Fruit fly (Drosophila melanogaster): ENCODE measurements around the gene trh.

Gene trh

DNA sequence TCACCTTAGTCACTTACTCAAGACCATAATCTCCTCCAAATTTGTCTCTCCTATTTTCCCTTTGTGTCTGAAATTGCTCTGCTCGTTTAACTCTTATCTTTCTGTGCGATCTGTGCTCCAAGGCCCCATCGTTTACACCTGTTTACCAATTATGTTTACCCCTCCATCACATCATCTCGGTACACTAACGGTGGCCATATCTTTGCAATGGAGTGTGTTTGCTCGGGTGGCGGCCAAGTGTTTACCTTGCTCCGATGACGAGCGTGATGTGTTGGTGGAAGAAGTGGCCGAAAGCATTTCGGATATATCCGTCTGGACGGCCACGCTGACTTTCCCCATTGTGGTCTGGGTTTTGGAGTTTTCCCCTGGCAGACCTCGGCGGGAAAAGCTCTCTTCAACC lies 47.8 kb upstream of the trh start (continued):
- TF ChIP-seq CG9876 (GFP tag; optimal IDR thresholded peaks at IDR 0.05) (peak; percentile 23), CoRest (tag; optimal IDR thresholded peaks at IDR 0.05) (peak; percentile 10)

dm6 chr3L:439538-439937 lies 47.1 kb upstream of the trh start:
- peak; percentile 15 for TF ChIP-seq CG12769 (tag; optimal IDR thresholded peaks at IDR 0.05)
- peak; percentile 65 for TF ChIP-seq grau (tag; optimal IDR thresholded peaks at IDR 0.05)
- TF ChIP-seq twi (tag; optimal IDR thresholded peaks at IDR 0.05) = no peak
- TF ChIP-seq CG13624 (GFP tag; optimal IDR thresholded peaks at IDR 0.05) = no peak
- TF ChIP-seq chinmo (GFP tag; IDR thresholded peaks at IDR 0.05; ENCODE audit: partially characterized antibody) = peak; percentile 73; the same call in 1 of the 4 replicates
- TF ChIP-seq CG16813 (GFP tag; IDR thresholded peaks at IDR 0.05; ENCODE audit: partially characterized antibody) = 0 out of 3 replicates have a peak, but pooled peaks have one; percentile 23
- peak; percentile 30 for TF ChIP-seq abd-A (tag; optimal IDR thresholded peaks at IDR 0.05)
- peak in 1 of 2 experiments; percentile 5 for TF ChIP-seq Pdp1 (GFP tag; optimal IDR thresholded peaks at IDR 0.05)
- TF ChIP-seq CG13894 (tag; optimal IDR thresholded peaks at IDR 0.05) = peak; percentile 22
- peak in 1 of 2 experiments; percentile 46 for TF ChIP-seq Eip74EF (GFP tag; optimal IDR thresholded peaks at IDR 0.05)
- TF ChIP-seq Vsx1 (GFP tag; optimal IDR thresholded peaks at IDR 0.05) = peak; percentile 34
- TF ChIP-seq CG32532 (GFP tag; IDR thresholded peaks at IDR 0.05) = peak; percentile 10; the same call in 1 of the 2 replicates
- TF ChIP-seq D19A (tag; optimal IDR thresholded peaks at IDR 0.05) = no peak
- no peak for TF ChIP-seq mirr (GFP tag; optimal IDR thresholded peaks at IDR 0.05)
- TF ChIP-seq trem (tag; optimal IDR thresholded peaks at IDR 0.05) = no peak

DNA sequence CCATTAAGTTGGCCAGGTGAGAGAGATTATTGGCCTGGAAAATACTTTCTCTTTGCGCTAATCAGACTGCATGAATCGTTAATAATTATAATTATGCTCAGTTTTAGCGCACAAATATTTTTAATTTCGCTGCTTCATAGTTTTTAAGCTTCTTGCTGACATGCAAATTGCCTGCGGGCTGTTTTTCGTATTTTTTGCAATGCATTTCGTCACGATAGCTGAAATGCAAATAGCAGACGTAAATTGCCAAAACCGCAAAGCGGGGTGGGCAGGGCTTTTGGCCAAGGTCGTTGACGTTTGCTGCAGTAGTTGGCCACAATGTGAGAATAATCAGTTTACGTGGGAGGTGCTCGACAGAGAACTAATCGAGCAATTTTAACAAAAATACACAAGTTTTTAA lies 45.9 kb upstream of the trh start:
- TF ChIP-seq CG1647 (GFP tag; optimal IDR thresholded peaks at IDR 0.05) (no peak), CG31441 (GFP tag; IDR thresholded peaks at IDR 0.05) (no peak), CG30403 (GFP tag; optimal IDR thresholded peaks at IDR 0.05) (no peak), lilli (GFP tag; optimal IDR thresholded peaks at IDR 0.05) (no peak), Fer2 (tag; optimal IDR thresholded peaks at IDR 0.05) (no peak), BtbVII (GFP tag; optimal IDR thresholded peaks at IDR 0.05) (no peak), CG15601 (tag; optimal IDR thresholded peaks at IDR 0.05) (no peak), CG11398 (GFP tag; optimal IDR thresholded peaks at IDR 0.05) (no peak), jigr1 (GFP tag; IDR thresholded peaks at IDR 0.05) (no peak), ham (GFP tag; IDR thresholded peaks at IDR 0.05) (no peak), CG16813 (GFP tag; IDR thresholded peaks at IDR 0.05; ENCODE audit: partially characterized antibody) (no peak), cad (GFP tag; optimal IDR thresholded peaks at IDR 0.05) (no peak), CG14710 (tag; optimal IDR thresholded peaks at IDR 0.05) (no peak), Eip74EF (GFP tag; optimal IDR thresholded peaks at IDR 0.05) (no peak), dati (GFP tag; IDR thresholded peaks at IDR 0.05) (no peak), toy (GFP tag; IDR thresholded peaks at IDR 0.05) (no peak), D19A (tag; optimal IDR thresholded peaks at IDR 0.05) (no peak), CG6854 (GFP tag; optimal IDR thresholded peaks at IDR 0.05) (no peak)

DNA sequence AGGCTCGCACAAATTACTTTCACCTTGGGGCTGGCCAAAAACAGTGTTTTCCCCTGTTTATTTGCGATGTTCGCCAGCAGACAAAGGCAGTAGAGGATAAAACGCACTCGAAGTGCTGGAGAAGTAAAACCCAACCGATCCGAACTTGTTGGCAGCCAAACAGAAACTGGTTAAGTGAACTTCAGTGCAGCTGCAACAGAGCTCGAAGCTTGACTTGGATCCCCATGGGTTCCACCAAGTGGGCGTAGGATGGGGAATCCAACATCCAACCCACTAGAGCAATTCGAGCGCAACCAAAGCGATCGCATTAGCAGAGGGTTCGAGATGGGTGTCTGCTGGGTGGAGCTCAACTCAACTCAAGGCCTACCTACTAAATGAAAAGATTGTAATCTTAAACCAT lies 45.2 kb upstream of the trh start:
- peak; percentile 95 for TF ChIP-seq CG5180 (GFP tag; optimal IDR thresholded peaks at IDR 0.05)
- TF ChIP-seq CG10274 (GFP tag; optimal IDR thresholded peaks at IDR 0.05) = no peak
- 0 out of 3 replicates have a peak, but pooled peaks have one; percentile 25 for TF ChIP-seq sr (GFP tag; IDR thresholded peaks at IDR 0.05)
